Worm (Caenorhabditis elegans) whole organism, late embryonic: ENCODE results near the gene F42G2.5.

Source experiments
- C08G9.2 ChIP-seq: sonication (generic microtip); optimal IDR thresholded peaks from 2 replicates; lab custom pipeline; 2016; ENCODE audit warnings: mild to moderate bottlenecking, missing genetic modification characterization, moderate library complexity, missing compliant biosample characterization
- C38D4.7 ChIP-seq: fragments of 200-800 bp; sonication (Bioruptor generic); optimal IDR thresholded peaks from 2 replicates; lab custom pipeline; 2018; ENCODE audit warnings: mild to moderate bottlenecking, missing genetic modification characterization, moderate library complexity, missing compliant biosample characterization
- F13H6.1 ChIP-seq: sonication (generic microtip); optimal IDR thresholded peaks from 2 replicates; lab custom pipeline; 2016; ENCODE audit warnings: missing genetic modification characterization, missing compliant biosample characterization
- K09A11.1 ChIP-seq: sonication (generic microtip); optimal IDR thresholded peaks from 2 replicates; lab custom pipeline; 2017; ENCODE audit warnings: antibody characterized with exemption, mild to moderate bottlenecking, missing genetic modification characterization, missing compliant biosample characterization; ENCODE audit not compliant: insufficient read depth
- T23F11.4 ChIP-seq: fragments of 200-800 bp; sonication (Bioruptor generic); optimal IDR thresholded peaks from 2 replicates; lab custom pipeline; 2018; ENCODE audit warnings: mild to moderate bottlenecking, missing genetic modification characterization, missing compliant biosample characterization
- Y22D7AL.16 ChIP-seq: sonication (generic microtip); optimal IDR thresholded peaks from 2 replicates; lab custom pipeline; 2016; ENCODE audit warnings: missing genetic modification characterization, missing compliant biosample characterization
- ahr-1 ChIP-seq: sonication (generic microtip); optimal IDR thresholded peaks from 2 replicates; lab custom pipeline; 2016; ENCODE audit warnings: missing genetic modification characterization, missing compliant biosample characterization
- ceh-22 ChIP-seq: sonication (generic microtip); optimal IDR thresholded peaks from 2 replicates; lab custom pipeline; 2017; ENCODE audit warnings: missing biosample characterization, missing genetic modification characterization
- ceh-31 ChIP-seq: sonication (generic microtip); optimal IDR thresholded peaks from 2 replicates; lab custom pipeline; 2016; ENCODE audit warnings: missing genetic modification characterization, missing compliant biosample characterization
- ceh-48 ChIP-seq: sonication (generic microtip); optimal IDR thresholded peaks from 2 replicates; lab custom pipeline; 2016; ENCODE audit warnings: missing genetic modification characterization, inconsistent platforms, missing compliant biosample characterization
- dmd-4 ChIP-seq: sonication (generic microtip); optimal IDR thresholded peaks from 2 replicates; lab custom pipeline; 2016; ENCODE audit warnings: borderline replicate concordance, missing genetic modification characterization, missing compliant biosample characterization
- dve-1 ChIP-seq: sonication (generic microtip); optimal IDR thresholded peaks from 2 replicates; lab custom pipeline; 2017; ENCODE audit warnings: antibody characterized with exemption, mild to moderate bottlenecking, missing genetic modification characterization, missing compliant biosample characterization
- elt-2 ChIP-seq: sonication (generic microtip); optimal IDR thresholded peaks from 2 replicates; lab custom pipeline; 2016; ENCODE audit warnings: missing genetic modification reagents, missing genetic modification characterization, missing compliant biosample characterization
- elt-4 ChIP-seq: sonication (generic microtip); optimal IDR thresholded peaks from 2 replicates; lab custom pipeline; 2016; ENCODE audit warnings: missing genetic modification characterization, missing compliant biosample characterization
- ets-4 ChIP-seq: sonication (generic microtip); optimal IDR thresholded peaks from 2 replicates; lab custom pipeline; 2016; ENCODE audit warnings: missing genetic modification characterization, missing compliant biosample characterization
- fkh-10 ChIP-seq: fragments of 150-350 bp; optimal IDR thresholded peaks from 2 replicates; lab custom pipeline; 2014; ENCODE audit warnings: missing biosample characterization, missing genetic modification reagents, missing genetic modification characterization
- fkh-6 ChIP-seq: sonication (generic microtip); optimal IDR thresholded peaks from 2 replicates; lab custom pipeline; 2016; ENCODE audit warnings: missing genetic modification characterization, missing compliant biosample characterization
- gmeb-2 ChIP-seq: sonication (generic microtip); optimal IDR thresholded peaks from 2 replicates; lab custom pipeline; 2016; ENCODE audit warnings: missing genetic modification characterization, inconsistent platforms, missing compliant biosample characterization
- hlh-13 ChIP-seq: fragments of 200-800 bp; sonication (Bioruptor generic); optimal IDR thresholded peaks from 2 replicates; lab custom pipeline; 2018; ENCODE audit warnings: mild to moderate bottlenecking, missing genetic modification characterization, missing compliant biosample characterization
- hlh-15 ChIP-seq: sonication (generic microtip); optimal IDR thresholded peaks from 2 replicates; lab custom pipeline; 2016; ENCODE audit warnings: missing genetic modification characterization, missing compliant biosample characterization
- hlh-30 ChIP-seq: sonication (generic microtip); optimal IDR thresholded peaks from 2 replicates; lab custom pipeline; 2017; ENCODE audit warnings: antibody characterized with exemption, missing genetic modification characterization, missing compliant biosample characterization; ENCODE audit not compliant: insufficient read depth
- hlh-6 ChIP-seq: sonication (generic microtip); optimal IDR thresholded peaks from 2 replicates; lab custom pipeline; 2016; ENCODE audit warnings: missing genotype, missing genetic modification characterization, missing compliant biosample characterization
- hlh-8 ChIP-seq: sonication (generic microtip); optimal IDR thresholded peaks from 2 replicates; lab custom pipeline; 2016; ENCODE audit warnings: missing genotype, missing genetic modification characterization, missing compliant biosample characterization
- lin-11 ChIP-seq: fragments of 200-800 bp; sonication (Bioruptor generic); optimal IDR thresholded peaks from 2 replicates; lab custom pipeline; 2018; ENCODE audit warnings: mild to moderate bottlenecking, missing genetic modification characterization, missing compliant biosample characterization
- nhr-11 ChIP-seq: fragments of 150-350 bp; optimal IDR thresholded peaks from 2 replicates; lab custom pipeline; 2014; ENCODE audit warnings: missing biosample characterization, missing genetic modification characterization
- odd-2 ChIP-seq: sonication (generic microtip); optimal IDR thresholded peaks from 2 replicates; lab custom pipeline; 2017; ENCODE audit warnings: antibody characterized with exemption, mild to moderate bottlenecking, missing genetic modification characterization, missing compliant biosample characterization
- pha-2 ChIP-seq: sonication (generic microtip); optimal IDR thresholded peaks from 2 replicates; lab custom pipeline; 2017; ENCODE audit warnings: mild to moderate bottlenecking, missing genetic modification characterization, missing compliant biosample characterization
- pha-4 ChIP-seq: fragments of 150-350 bp; optimal IDR thresholded peaks from 2 replicates; lab custom pipeline; 2018; ENCODE audit warnings: missing biosample characterization, missing genetic modification reagents, missing genetic modification characterization
- pqm-1 ChIP-seq: sonication (generic microtip); optimal IDR thresholded peaks from 2 replicates; lab custom pipeline; 2016; ENCODE audit warnings: missing genetic modification characterization, missing compliant biosample characterization
- ref-2 ChIP-seq: sonication (generic microtip); optimal IDR thresholded peaks from 2 replicates; lab custom pipeline; 2016; ENCODE audit warnings: missing genetic modification characterization, missing compliant biosample characterization
- sdc-2 ChIP-seq: sonication (generic microtip); optimal IDR thresholded peaks from 2 replicates; lab custom pipeline; 2016; ENCODE audit warnings: missing genotype, missing genetic modification characterization, missing compliant biosample characterization
- sox-4 ChIP-seq: sonication (generic microtip); optimal IDR thresholded peaks from 2 replicates; lab custom pipeline; 2017; ENCODE audit warnings: mild to moderate bottlenecking, missing genetic modification characterization, inconsistent platforms, missing compliant biosample characterization
- syd-9 ChIP-seq: sonication (generic microtip); optimal IDR thresholded peaks from 2 replicates; lab custom pipeline; 2016; ENCODE audit warnings: mild to moderate bottlenecking, missing genetic modification characterization, moderate library complexity, missing compliant biosample characterization
- unc-3 ChIP-seq, 2 experiments: fragments of 200-800 bp in 1 of 2; sonication (Bioruptor generic) in 1 of 2; sonication (generic microtip) in 1 of 2; conservative IDR thresholded peaks in 1 of 2; optimal IDR thresholded peaks in 1 of 2; 2 replicates each; pipeline versions ENCODE4 v1.3.6 to Lab custom; 2016 to 2022; ENCODE audit warnings: missing compliant biosample characterization in 2 of 2, missing genetic modification characterization in 2 of 2, missing genetic modification reagents in 1 of 2
- unc-55 ChIP-seq: sonication (generic microtip); optimal IDR thresholded peaks from 2 replicates; lab custom pipeline; 2017; ENCODE audit warnings: missing biosample characterization, missing genetic modification reagents, missing genetic modification characterization
- unc-86 ChIP-seq: sonication (generic microtip); optimal IDR thresholded peaks from 2 replicates; lab custom pipeline; 2016; ENCODE audit warnings: missing genetic modification characterization, missing compliant biosample characterization
- zip-5 ChIP-seq: sonication (generic microtip); optimal IDR thresholded peaks from 2 replicates; lab custom pipeline; 2016; ENCODE audit warnings: missing genetic modification characterization, missing compliant biosample characterization

The F42G2.5 gene

DNA sequence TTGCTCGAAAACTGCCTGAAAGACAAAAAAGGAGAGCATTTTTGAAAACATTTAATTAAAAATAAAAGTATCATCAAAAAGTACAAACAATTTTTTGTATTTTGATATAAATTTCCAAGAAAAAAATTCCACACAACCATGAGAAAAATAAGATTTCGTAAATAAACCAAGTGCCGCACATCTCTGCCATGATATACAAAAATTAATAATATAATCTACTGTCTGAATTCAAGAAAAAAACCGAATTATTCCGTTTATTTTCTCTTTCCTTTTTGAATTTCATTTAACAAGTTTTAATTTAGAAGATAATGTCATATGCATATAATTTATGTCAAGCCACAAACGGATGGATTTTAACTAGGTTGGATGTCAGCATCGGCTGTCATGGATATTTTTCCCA lies 4.1 kb upstream of the F42G2.5 start, which contains the start of gene F42G2.2 (continued):
- TF ChIP-seq zip-5 (tag; lab: Kevin White, UChicago) = no peak
- no peak for TF ChIP-seq pha-2 (tag; lab: Kevin White, UChicago)
- TF ChIP-seq Y22D7AL.16 = no peak

ce11 chrII:2421185-2421584 lies 3.4 kb upstream of the F42G2.5 start:
- TF ChIP-seq hlh-8 (tag; lab: Kevin White, UChicago) = no peak
- peak; percentile 24 for TF ChIP-seq elt-2 (tag; lab: Kevin White, UChicago)

ce11 chrII:2420685-2421084 lies 2.9 kb upstream of the F42G2.5 start:
- TF ChIP-seq unc-86 (tag; lab: Kevin White, UChicago) = no peak
- TF ChIP-seq elt-2 (tag; lab: Kevin White, UChicago) = peak; percentile 21

DNA sequence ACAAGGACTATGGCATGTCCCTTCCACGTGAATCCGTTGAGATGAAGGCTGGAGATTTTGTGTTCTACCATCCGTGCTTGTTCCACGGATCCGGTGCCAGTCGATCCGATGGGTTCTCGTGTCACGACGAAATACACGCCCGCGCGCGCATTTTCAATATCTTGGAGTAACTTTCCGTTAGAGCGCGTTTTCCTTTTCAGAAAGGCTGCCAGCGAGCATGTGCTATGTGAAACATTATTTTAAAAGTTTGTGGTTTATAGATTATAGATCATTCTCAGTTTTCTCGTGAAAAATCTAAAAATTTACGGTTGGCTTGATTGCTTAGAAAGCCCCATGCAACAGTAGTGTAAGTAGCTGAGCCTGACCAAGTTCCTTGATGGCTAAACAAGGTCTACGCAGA lies 1.0 kb upstream of the F42G2.5 start, which contains the start of gene fbxc-20:
Gene fbxc-20 (plus strand): TSS at position 301 of the 400 bp plus-strand sequence.
- TF ChIP-seq pha-4 (no peak), nhr-11 (tag; lab: Kevin White, UChicago) (no peak), unc-55 (GFP tag; lab: Kevin White, UChicago) (no peak), ceh-31 (tag; lab: Kevin White, UChicago) (no peak), ceh-22 (tag; lab: Kevin White, UChicago) (no peak), hlh-13 (no peak), F13H6.1 (tag; lab: Kevin White, UChicago) (no peak), dmd-4 (tag; lab: Kevin White, UChicago) (no peak), hlh-6 (no peak), K09A11.1 (tag; lab: Kevin White, UChicago) (no peak), T23F11.4 (GFP tag; lab: Kevin White, UChicago) (no peak), elt-2 (tag; lab: Kevin White, UChicago) (no peak), fkh-6 (tag; lab: Kevin White, UChicago) (no peak), hlh-30 (tag; lab: Kevin White, UChicago) (no peak), C38D4.7 (GFP tag; lab: Kevin White, UChicago) (no peak), sox-4 (no peak), dve-1 (tag; lab: Kevin White, UChicago) (no peak)

- TF ChIP-seq C08G9.2 (no peak), nhr-11 (tag; lab: Kevin White, UChicago) (no peak), elt-4 (tag; lab: Kevin White, UChicago) (no peak), hlh-30 (tag; lab: Kevin White, UChicago) (no peak), unc-55 (GFP tag; lab: Kevin White, UChicago) (no peak), hlh-15 (no peak), lin-11 (tag; lab: Kevin White, UChicago) (no peak), odd-2 (tag; lab: Kevin White, UChicago) (no peak)
Observed at ce11 chrII:2415439-2415838, 2.4 kb downstream of the F42G2.5 start, which contains the start of gene fbxa-4. Gene fbxa-4, minus strand, starts transcription at chrII:2415531.

ce11 chrII:2412649-2413048 lies 5.1 kb downstream of the F42G2.5 start, which contains the start of gene fbxa-182:
Gene fbxa-182, minus strand, starts transcription at chrII:2412749.
- TF ChIP-seq ets-4 = no peak
- TF ChIP-seq hlh-15 = no peak
- TF ChIP-seq sox-4 = no peak
- no peak for TF ChIP-seq dve-1 (tag; lab: Kevin White, UChicago)
- no peak for TF ChIP-seq C08G9.2
- no peak for TF ChIP-seq gmeb-2
- no peak for TF ChIP-seq sdc-2 (tag; lab: Kevin White, UChicago)
- no peak for TF ChIP-seq hlh-8 (tag; lab: Kevin White, UChicago)
- no peak for TF ChIP-seq pqm-1 (tag; lab: Kevin White, UChicago)
- TF ChIP-seq lin-11 (tag; lab: Kevin White, UChicago) = no peak
- no peak for TF ChIP-seq ref-2 (tag; lab: Kevin White, UChicago)
- no peak for TF ChIP-seq hlh-6
- TF ChIP-seq ahr-1 (tag; lab: Kevin White, UChicago) = no peak
- no peak for TF ChIP-seq fkh-10 (GFP tag; lab: Kevin White, UChicago)
- no peak for TF ChIP-seq ceh-48 (tag; lab: Kevin White, UChicago)
- no peak for TF ChIP-seq ceh-31 (tag; lab: Kevin White, UChicago)
- TF ChIP-seq syd-9 (tag; lab: Kevin White, UChicago) = no peak
- no peak for TF ChIP-seq unc-3 (GFP tag; conservative IDR thresholded peaks at IDR 0.05; lab: Robert Waterston, UW)
- TF ChIP-seq unc-3 (tag; optimal IDR thresholded peaks at IDR 0.05; lab: Kevin White, UChicago) = no peak
